Worm (Caenorhabditis elegans) whole organism, L1 larva: ENCODE results near the gene F09E10.5.

Experiments
- C16A3.4 ChIP-seq: fragments of 150-350 bp; optimal IDR thresholded peaks from 2 replicates; lab custom pipeline; 2014; ENCODE audit warnings: missing biosample characterization, missing genetic modification characterization
- F16B12.6 ChIP-seq: fragments of 150-350 bp; optimal IDR thresholded peaks from 2 replicates; lab custom pipeline; 2014; ENCODE audit warnings: missing biosample characterization, missing genetic modification characterization
- Y116A8C.19 ChIP-seq: sonication (generic microtip); optimal IDR thresholded peaks from 2 replicates; lab custom pipeline; 2016; ENCODE audit warnings: missing compliant biosample characterization, missing genetic modification characterization, borderline replicate concordance
- alr-1 ChIP-seq: fragments of 200-800 bp; sonication (Bioruptor generic); optimal IDR thresholded peaks from 2 replicates; lab custom pipeline; 2018; ENCODE audit warnings: borderline replicate concordance, mild to moderate bottlenecking, missing genetic modification characterization, missing compliant biosample characterization
- ama-1 ChIP-seq: fragments of 150-350 bp; optimal IDR thresholded peaks from 2 replicates; lab custom pipeline; 2014
- ceh-63 ChIP-seq: fragments of 200-800 bp; sonication (Bioruptor generic); optimal IDR thresholded peaks from 2 replicates; lab custom pipeline; 2018; ENCODE audit warnings: mild to moderate bottlenecking, missing genetic modification characterization, missing compliant biosample characterization
- ceh-8 ChIP-seq: fragments of 200-800 bp; sonication (Bioruptor generic); optimal IDR thresholded peaks from 2 replicates; lab custom pipeline; 2018; ENCODE audit warnings: mild to moderate bottlenecking, missing genetic modification characterization, moderate library complexity, missing compliant biosample characterization
- ceh-82 ChIP-seq, 3 experiments: fragments of 150-350 bp in 1 of 3; sonication (generic microtip) in 2 of 3; optimal IDR thresholded peaks; 2 replicates each; lab custom pipeline; 2014 to 2017; ENCODE audit warnings: missing biosample characterization in 3 of 3, missing genetic modification characterization in 3 of 3
- ceh-88 ChIP-seq: fragments of 200-800 bp; sonication (Bioruptor generic); IDR thresholded peaks from 2 replicates; pipeline ENCODE4 v1.3.6; 2022; ENCODE audit warnings: missing genetic modification characterization, missing compliant biosample characterization
- efl-1 ChIP-seq, 4 experiments: fragments of 150-350 bp; optimal IDR thresholded peaks in 3 of 4; peaks in 1 of 4; 1 replicate in 1 of 4; 2 replicates in 3 of 4; lab custom pipeline; 2014; ENCODE audit warnings: missing biosample characterization in 2 of 4, missing genetic modification characterization in 2 of 4, missing genetic modification reagents in 2 of 4
- efl-3 ChIP-seq: fragments of 200-800 bp; sonication (Bioruptor generic); optimal IDR thresholded peaks from 2 replicates; lab custom pipeline; 2018; ENCODE audit warnings: mild to moderate bottlenecking, missing genetic modification characterization, missing compliant biosample characterization
- elt-2 ChIP-seq: sonication (generic microtip); optimal IDR thresholded peaks from 2 replicates; lab custom pipeline; 2016; ENCODE audit warnings: missing genetic modification characterization, mild to moderate bottlenecking, inconsistent platforms, missing compliant biosample characterization, missing genetic modification reagents
- fkh-4 ChIP-seq: sonication (generic microtip); optimal IDR thresholded peaks from 2 replicates; lab custom pipeline; 2016; ENCODE audit warnings: missing compliant biosample characterization, missing genetic modification characterization, borderline replicate concordance
- fkh-8 ChIP-seq: sonication (generic microtip); optimal IDR thresholded peaks from 2 replicates; lab custom pipeline; 2016; ENCODE audit warnings: mild to moderate bottlenecking, missing genetic modification characterization, missing compliant biosample characterization
- fos-1 ChIP-seq: fragments of 150-350 bp; optimal IDR thresholded peaks from 2 replicates; lab custom pipeline; 2014; ENCODE audit warnings: missing biosample characterization, missing genetic modification characterization
- grh-1 ChIP-seq: fragments of 200-800 bp; sonication (Bioruptor generic); IDR thresholded peaks from 2 replicates; pipeline ENCODE4 v1.3.6; 2022; ENCODE audit warnings: missing genetic modification reagents, missing genetic modification characterization, missing compliant biosample characterization
- hlh-17 ChIP-seq: fragments of 200-800 bp; sonication (Bioruptor generic); optimal IDR thresholded peaks from 2 replicates; lab custom pipeline; 2018; ENCODE audit warnings: missing genetic modification characterization, mild to moderate bottlenecking, missing compliant biosample characterization, moderate library complexity, borderline replicate concordance
- hlh-4 ChIP-seq: sonication (generic microtip); optimal IDR thresholded peaks from 2 replicates; lab custom pipeline; 2016; ENCODE audit warnings: mild to moderate bottlenecking, missing genetic modification characterization, missing compliant biosample characterization
- lin-14 ChIP-seq: fragments of 200-800 bp; sonication (Bioruptor generic); optimal IDR thresholded peaks from 2 replicates; lab custom pipeline; 2018; ENCODE audit warnings: mild to moderate bottlenecking, missing genetic modification characterization, moderate library complexity, missing compliant biosample characterization
- lin-35 ChIP-seq, 2 experiments: fragments of 150-350 bp; optimal IDR thresholded peaks; 2 replicates each; lab custom pipeline; 2014; ENCODE audit warnings: missing biosample characterization in 2 of 2, missing genetic modification characterization in 2 of 2, missing genetic modification reagents in 2 of 2
- lir-3 ChIP-seq: sonication (generic microtip); optimal IDR thresholded peaks from 2 replicates; lab custom pipeline; 2016; ENCODE audit warnings: mild to moderate bottlenecking, missing genetic modification characterization, moderate library complexity, missing compliant biosample characterization; ENCODE audit not compliant: poor library complexity
- lsy-2 ChIP-seq, 2 experiments: fragments of 150-350 bp; optimal IDR thresholded peaks; 2 replicates each; lab custom pipeline; 2014; ENCODE audit warnings: missing biosample characterization in 2 of 2, missing genetic modification characterization in 2 of 2
- mab-9 ChIP-seq: fragments of 200-800 bp; sonication (Bioruptor generic); IDR thresholded peaks from 2 replicates; pipeline ENCODE4 v1.3.6; 2022; ENCODE audit warnings: missing genetic modification reagents, missing genetic modification characterization, missing compliant biosample characterization
- nhr-19 ChIP-seq: fragments of 200-800 bp; sonication (Bioruptor generic); conservative IDR thresholded peaks from 2 replicates; pipeline ENCODE4 v1.3.6; 2022; ENCODE audit warnings: missing genetic modification characterization, missing compliant biosample characterization
- nhr-47 ChIP-seq: sonication (generic microtip); optimal IDR thresholded peaks from 2 replicates; lab custom pipeline; 2016; ENCODE audit warnings: mild to moderate bottlenecking, missing genetic modification characterization, moderate library complexity, missing compliant biosample characterization
- nhr-71 ChIP-seq: sonication (generic microtip); optimal IDR thresholded peaks from 2 replicates; lab custom pipeline; 2016; ENCODE audit warnings: mild to moderate bottlenecking, missing genetic modification characterization, moderate library complexity, missing compliant biosample characterization
- nhr-84 ChIP-seq: sonication (generic microtip); optimal IDR thresholded peaks from 2 replicates; lab custom pipeline; 2017; ENCODE audit warnings: missing biosample characterization, missing genetic modification characterization
- nhr-90 ChIP-seq: sonication (generic microtip); optimal IDR thresholded peaks from 2 replicates; lab custom pipeline; 2016; ENCODE audit warnings: mild to moderate bottlenecking, missing genetic modification characterization, missing compliant biosample characterization; ENCODE audit not compliant: poor library complexity
- pqm-1 ChIP-seq: sonication (generic microtip); optimal IDR thresholded peaks from 3 replicates; lab custom pipeline; 2017; ENCODE audit warnings: missing biosample characterization, missing genetic modification characterization
- rnt-1 ChIP-seq: sonication (generic microtip); optimal IDR thresholded peaks from 2 replicates; lab custom pipeline; 2016; ENCODE audit warnings: mild to moderate bottlenecking, missing genetic modification characterization, moderate library complexity, missing compliant biosample characterization
- skn-1 ChIP-seq: fragments of 150-350 bp; optimal IDR thresholded peaks from 2 replicates; lab custom pipeline; 2014; ENCODE audit warnings: missing biosample characterization, missing genetic modification characterization
- snpc-4 ChIP-seq: fragments of 150-350 bp; optimal IDR thresholded peaks from 2 replicates; lab custom pipeline; 2014; ENCODE audit warnings: missing biosample characterization, missing genetic modification characterization
- swsn-7 ChIP-seq: sonication (generic microtip); optimal IDR thresholded peaks from 2 replicates; lab custom pipeline; 2016; ENCODE audit warnings: missing genetic modification characterization, missing compliant biosample characterization
- tbx-2 ChIP-seq: sonication (generic microtip); optimal IDR thresholded peaks from 2 replicates; lab custom pipeline; 2016; ENCODE audit warnings: missing genetic modification characterization, missing compliant biosample characterization
- unc-30 ChIP-seq: sonication (generic microtip); optimal IDR thresholded peaks from 2 replicates; lab custom pipeline; 2017; ENCODE audit warnings: missing biosample characterization, missing genetic modification characterization
- vab-15 ChIP-seq: sonication (generic microtip); optimal IDR thresholded peaks from 2 replicates; lab custom pipeline; 2017; ENCODE audit warnings: missing genotype, mild to moderate bottlenecking, missing genetic modification characterization, missing compliant biosample characterization
- zip-4 ChIP-seq: fragments of 200-800 bp; sonication (Bioruptor generic); optimal IDR thresholded peaks from 2 replicates; lab custom pipeline; 2018; ENCODE audit warnings: mild to moderate bottlenecking, missing genetic modification characterization, moderate library complexity, missing compliant biosample characterization
- ztf-4 ChIP-seq: fragments of 150-350 bp; optimal IDR thresholded peaks from 2 replicates; lab custom pipeline; 2014; ENCODE audit warnings: missing biosample characterization, missing genetic modification characterization

Gene F09E10.5

ce11 chrX:1486135-1486648 lies 8.0 kb downstream of the F09E10.5 start, which contains the start of the genes D1005.10 and dhs-25 (continued):
- peak; percentile 87 for TF ChIP-seq nhr-90

- TF ChIP-seq ceh-8 (GFP tag; lab: Kevin White, UChicago) (no peak), unc-30 (tag; lab: Kevin White, UChicago) (no peak), alr-1 (no peak), Y116A8C.19 (tag; lab: Kevin White, UChicago) (no peak), hlh-4 (tag; lab: Kevin White, UChicago) (no peak)
Observed at ce11 chrX:1485718-1486117, 8.4 kb downstream of the F09E10.5 start, which contains the start of gene D1005.4. Gene D1005.4 (minus strand): TSS chrX:1485818.

- TF ChIP-seq nhr-47 (no peak), ceh-63 (GFP tag; lab: Kevin White, UChicago) (no peak), fos-1 (tag; lab: Kevin White, UChicago) (no peak), mab-9 (no peak), skn-1 (no peak), snpc-4 (tag; lab: Kevin White, UChicago) (no peak), nhr-19 (GFP tag; lab: Robert Waterston, UW) (no peak), nhr-84 (tag; lab: Kevin White, UChicago) (no peak), lir-3 (tag; lab: Kevin White, UChicago) (no peak), ztf-4 (tag; lab: Kevin White, UChicago) (no peak), hlh-17 (GFP tag; lab: Kevin White, UChicago) (no peak), C16A3.4 (tag; lab: Kevin White, UChicago) (no peak), nhr-90 (no peak), pqm-1 (no peak), vab-15 (tag; lab: Kevin White, UChicago) (no peak), fkh-4 (tag; lab: Kevin White, UChicago) (no peak)
Observed at ce11 chrX:1483229-1483628, 10.9 kb downstream of the F09E10.5 start.

- TF ChIP-seq grh-1: no peak
- no peak for TF ChIP-seq efl-1 (optimal IDR thresholded peaks at IDR 0.05; lab: Kevin White, UChicago)
- TF ChIP-seq efl-1 (GFP tag; optimal IDR thresholded peaks at IDR 0.05 in 1 of 2; lab: Kevin White, UChicago): peak in 1 of 2 experiments; percentile 75
Observed at ce11 chrX:1480564-1480963, 13.6 kb downstream of the F09E10.5 start.

ce11 chrX:1479637-1480036 lies 14.5 kb downstream of the F09E10.5 start:
- TF ChIP-seq rnt-1: peak; percentile 23
- peak; percentile 3 for TF ChIP-seq elt-2 (tag; lab: Kevin White, UChicago)
- TF ChIP-seq nhr-71 (tag; lab: Kevin White, UChicago): peak; percentile 20
- no peak for TF ChIP-seq swsn-7 (tag; lab: Kevin White, UChicago)
- TF ChIP-seq ceh-88 (GFP tag; lab: Robert Waterston, UW): peak; percentile 3; the same call in 1 of the 2 replicates

- TF ChIP-seq nhr-90: no peak
- TF ChIP-seq unc-30 (tag; lab: Kevin White, UChicago): no peak
- peak in 2 of 3 experiments; percentile 18 to 21 for TF ChIP-seq ceh-82 (tag; optimal IDR thresholded peaks at IDR 0.05; lab: Kevin White, UChicago)
- TF ChIP-seq ceh-88 (GFP tag; lab: Robert Waterston, UW): 0 out of 2 replicates have a peak, but pooled peaks have one; percentile 11
- TF ChIP-seq tbx-2 (tag; lab: Kevin White, UChicago): no peak
- TF ChIP-seq zip-4 (GFP tag; lab: Kevin White, UChicago): peak; percentile 16
- peak; percentile 38 for TF ChIP-seq lin-14 (GFP tag; lab: Kevin White, UChicago)
- TF ChIP-seq efl-3: no peak
- TF ChIP-seq lin-35 (GFP tag; optimal IDR thresholded peaks at IDR 0.05; lab: Kevin White, UChicago): no peak
- no peak for TF ChIP-seq ama-1 (lab: Kevin White, UChicago)
- TF ChIP-seq skn-1: peak; percentile 77
- no peak for TF ChIP-seq efl-1 (optimal IDR thresholded peaks at IDR 0.05; lab: Kevin White, UChicago)
- peak in 1 of 2 experiments; percentile 21 for TF ChIP-seq efl-1 (GFP tag; optimal IDR thresholded peaks at IDR 0.05 in 1 of 2; lab: Kevin White, UChicago)
- TF ChIP-seq fkh-8 (tag; lab: Kevin White, UChicago): no peak
- no peak for TF ChIP-seq F16B12.6
- TF ChIP-seq lsy-2 (tag; optimal IDR thresholded peaks at IDR 0.05; lab: Kevin White, UChicago): no peak
- TF ChIP-seq, all 84 proteins: peak for 6
Observed at ce11 chrX:1479190-1479589, 15.0 kb downstream of the F09E10.5 start, which contains the start of gene acly-1. Gene acly-1 (plus strand): TSS chrX:1479542.
